Worm (Caenorhabditis elegans) whole organism, early embryonic: ENCODE data around the gene H40L08.8.

Source experiments
- ama-1 ChIP-seq: fragments of 150-350 bp; optimal IDR thresholded peaks from 2 replicates; lab custom pipeline; 2014
- ceh-13 ChIP-seq: fragments of 200-800 bp; sonication (Bioruptor generic); optimal IDR thresholded peaks from 2 replicates; lab custom pipeline; 2018; ENCODE audit warnings: mild to moderate bottlenecking, missing genetic modification characterization, missing compliant biosample characterization
- flt-1 ChIP-seq: fragments of 200-800 bp; sonication (Bioruptor generic); IDR thresholded peaks from 2 replicates; pipeline ENCODE4 v1.3.6; 2022; ENCODE audit warnings: missing genetic modification characterization, missing compliant biosample characterization
- hmbx-1 ChIP-seq: sonication (generic microtip); optimal IDR thresholded peaks from 2 replicates; lab custom pipeline; 2016; ENCODE audit warnings: mild to moderate bottlenecking, missing genetic modification characterization, missing compliant biosample characterization
- hmg-4 ChIP-seq: fragments of 200-800 bp; sonication (Bioruptor generic); optimal IDR thresholded peaks from 2 replicates; lab custom pipeline; 2018; ENCODE audit warnings: mild to moderate bottlenecking, missing genetic modification characterization, missing compliant biosample characterization
- hnd-1 ChIP-seq: sonication (generic microtip); optimal IDR thresholded peaks from 2 replicates; lab custom pipeline; 2016; ENCODE audit warnings: missing genetic modification characterization, missing compliant biosample characterization
- scrt-1 ChIP-seq: fragments of 200-800 bp; sonication (Bioruptor generic); IDR thresholded peaks from 2 replicates; pipeline ENCODE4 v1.3.6; 2022; ENCODE audit warnings: missing genetic modification characterization, missing compliant biosample characterization
- tra-4 ChIP-seq: sonication (generic microtip); optimal IDR thresholded peaks from 2 replicates; lab custom pipeline; 2017; ENCODE audit warnings: missing genetic modification characterization, missing compliant biosample characterization

DNA sequence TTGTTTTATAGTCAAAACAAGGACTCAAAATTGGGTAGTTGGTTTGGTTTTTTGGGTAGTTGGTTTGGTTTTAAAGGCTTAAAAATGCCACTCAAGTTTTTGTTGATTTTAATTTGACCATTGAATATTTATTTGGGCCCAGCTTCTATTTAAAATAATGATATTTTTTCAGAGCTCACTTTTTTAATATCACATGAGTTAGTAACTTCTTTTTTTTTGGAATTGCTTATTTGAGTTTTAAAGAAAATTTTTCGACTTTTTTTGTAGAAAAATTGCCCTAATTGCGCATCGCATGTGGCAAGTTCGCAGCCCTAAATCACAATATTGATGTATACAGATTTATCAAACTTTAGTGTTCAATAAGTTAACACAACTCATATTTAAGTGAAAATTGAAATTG is 41.7 kb downstream of the H40L08.8 start:
- no peak for TF ChIP-seq ceh-13 (GFP tag; lab: Kevin White, UChicago)
- TF ChIP-seq hmbx-1 (tag; lab: Kevin White, UChicago) = no peak
- TF ChIP-seq tra-4 (tag; lab: Kevin White, UChicago) = no peak
- TF ChIP-seq ama-1 (lab: Kevin White, UChicago) = no peak
- no peak for TF ChIP-seq hmg-4
- TF ChIP-seq scrt-1 (GFP tag; lab: Robert Waterston, UW) = no peak
- no peak for TF ChIP-seq flt-1 (GFP tag; lab: Robert Waterston, UW)
- TF ChIP-seq hnd-1 = no peak
